Worm (Caenorhabditis elegans) whole organism, early embryonic: ENCODE data around the gene R04B5.11.

Experiments used
- B0310.2 ChIP-seq: sonication (generic microtip); optimal IDR thresholded peaks from 2 replicates; lab custom pipeline; 2016; ENCODE audit warnings: mild to moderate bottlenecking, missing genetic modification characterization, missing compliant biosample characterization
- pes-1 ChIP-seq: fragments of 200-800 bp; sonication (Bioruptor generic); IDR thresholded peaks from 2 replicates; pipeline ENCODE4 v1.3.6; 2022; ENCODE audit warnings: missing genetic modification reagents, missing genetic modification characterization, missing compliant biosample characterization
- tbx-37 ChIP-seq: fragments of 200-800 bp; sonication (Bioruptor generic); conservative IDR thresholded peaks from 2 replicates; pipeline ENCODE4 v1.3.6; 2022; ENCODE audit warnings: missing genetic modification reagents, missing genetic modification characterization, missing compliant biosample characterization

ce11 chrV:10060039-10060438 lies 31.0 kb downstream of the R04B5.11 start:
- TF ChIP-seq B0310.2 (tag; lab: Kevin White, UChicago): no peak
- no peak for TF ChIP-seq tbx-37 (GFP tag; lab: Robert Waterston, UW)
- TF ChIP-seq pes-1 (GFP tag; lab: Robert Waterston, UW): no peak
